Worm (Caenorhabditis elegans) whole organism, L1 larva: ENCODE measurements around the gene C16D9.4.

ENCODE experiments used
- jun-1 ChIP-seq: fragments of 150-350 bp; optimal IDR thresholded peaks from 2 replicates; lab custom pipeline; 2014; ENCODE audit warnings: missing biosample characterization, missing genetic modification reagents, missing genetic modification characterization
- snpc-4 ChIP-seq: fragments of 150-350 bp; optimal IDR thresholded peaks from 2 replicates; lab custom pipeline; 2014; ENCODE audit warnings: missing biosample characterization, missing genetic modification characterization
- unc-86 ChIP-seq: sonication (generic microtip); optimal IDR thresholded peaks from 2 replicates; lab custom pipeline; 2016; ENCODE audit warnings: missing genetic modification characterization, missing compliant biosample characterization

- TF ChIP-seq unc-86 (no peak), snpc-4 (no peak), jun-1 (tag; lab: Kevin White, UChicago) (no peak)
Observed at ce11 chrV:8280770-8281169, 38.1 kb upstream of the C16D9.4 start, which contains the start of gene str-135.
